Worm (Caenorhabditis elegans) whole organism, young adult: ENCODE measurements around the gene snu-23.

Experiments
- B0019.2 ChIP-seq: fragments of 200-800 bp; sonication (Bioruptor generic); conservative IDR thresholded peaks from 2 replicates; pipeline ENCODE4 v1.3.6; 2022; ENCODE audit warnings: missing genetic modification reagents, missing genetic modification characterization, missing compliant biosample characterization
- F49E8.2 ChIP-seq: sonication (generic microtip); optimal IDR thresholded peaks from 3 replicates; lab custom pipeline; 2017; ENCODE audit warnings: missing genetic modification characterization, mild to moderate bottlenecking, missing compliant biosample characterization, antibody characterized with exemption, moderate library complexity; ENCODE audit not compliant: insufficient read depth
- F57C9.4 ChIP-seq: sonication (generic microtip); optimal IDR thresholded peaks from 2 replicates; lab custom pipeline; 2017; ENCODE audit warnings: mild to moderate bottlenecking, missing genetic modification characterization, missing compliant biosample characterization
- K12H6.12 ChIP-seq: fragments of 200-800 bp; sonication (Bioruptor generic); optimal IDR thresholded peaks from 2 replicates; lab custom pipeline; 2018; ENCODE audit warnings: mild to moderate bottlenecking, missing genetic modification characterization, missing compliant biosample characterization
- ama-1 ChIP-seq, 3 experiments: fragments of 150-350 bp in 1 of 3; sonication (generic microtip) in 2 of 3; optimal IDR thresholded peaks; 2 replicates each; lab custom pipeline; 2014 to 2018; ENCODE audit warnings: missing biosample characterization in 2 of 3, missing genetic modification characterization in 2 of 3, missing genetic modification reagents in 2 of 3
- athp-1 ChIP-seq: sonication (generic microtip); optimal IDR thresholded peaks from 2 replicates; lab custom pipeline; 2017; ENCODE audit warnings: mild to moderate bottlenecking, missing genetic modification characterization, missing compliant biosample characterization
- sea-2 ChIP-seq: fragments of 200-800 bp; sonication (Bioruptor generic); IDR thresholded peaks from 2 replicates; pipeline ENCODE4 v1.3.6; 2022; ENCODE audit warnings: missing genetic modification characterization, missing compliant biosample characterization
- snpc-3.4 ChIP-seq: sonication (generic microtip); optimal IDR thresholded peaks from 2 replicates; lab custom pipeline; 2017; ENCODE audit warnings: missing genetic modification characterization, mild to moderate bottlenecking, missing compliant biosample characterization, antibody characterized with exemption, moderate library complexity, missing genotype, missing genetic modification reagents
- unc-130 ChIP-seq: sonication (generic microtip); optimal IDR thresholded peaks from 2 replicates; lab custom pipeline; 2016; ENCODE audit warnings: missing genetic modification reagents, missing genetic modification characterization, missing compliant biosample characterization
- unc-62 ChIP-seq: fragments of 150-350 bp; optimal IDR thresholded peaks from 2 replicates; lab custom pipeline; 2014; ENCODE audit warnings: missing biosample characterization, missing genetic modification reagents, missing genetic modification characterization
- ztf-25 ChIP-seq: fragments of 200-800 bp; sonication (Bioruptor generic); IDR thresholded peaks from 2 replicates; pipeline ENCODE4 v1.3.6; 2022; ENCODE audit warnings: missing genetic modification reagents, missing genetic modification characterization, missing compliant biosample characterization

DNA sequence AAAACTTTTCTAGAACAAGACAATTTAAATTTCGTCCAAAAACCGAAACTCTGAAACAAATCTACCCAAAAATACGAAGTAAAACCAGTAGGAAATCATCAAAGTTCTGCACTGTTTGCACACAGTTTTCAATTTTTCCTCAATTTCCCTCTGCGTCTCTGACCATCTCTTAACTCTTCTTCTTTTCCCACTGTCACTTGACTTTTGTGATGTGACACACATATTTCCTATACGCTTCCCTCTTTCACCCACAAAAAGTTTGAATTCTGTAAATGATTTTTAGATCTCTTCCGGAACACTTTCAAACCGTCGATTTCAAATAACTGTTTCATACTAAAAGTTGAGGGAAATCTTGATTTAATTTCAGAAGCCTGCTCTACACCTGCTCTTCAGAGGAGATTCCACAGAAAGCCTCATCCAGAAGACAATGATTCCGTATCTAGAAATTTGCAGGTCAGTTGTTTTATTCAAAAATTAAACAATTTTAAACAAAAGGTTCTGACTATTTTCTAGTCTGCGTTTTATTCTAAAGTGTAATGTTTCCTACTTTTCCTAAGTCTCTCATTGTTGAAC is 50.5 kb downstream of the snu-23 start, which contains the start of gene ncl-1:
- no peak for TF ChIP-seq B0019.2 (GFP tag; lab: Robert Waterston, UW)
- TF ChIP-seq unc-62 (GFP tag; lab: Kevin White, UChicago), result no peak
- TF ChIP-seq athp-1, result no peak
- TF ChIP-seq F49E8.2 (tag; lab: Kevin White, UChicago), result no peak
- TF ChIP-seq unc-130 (GFP tag; lab: Kevin White, UChicago), result no peak
- no peak for TF ChIP-seq K12H6.12 (tag; lab: Kevin White, UChicago)
- no peak for TF ChIP-seq F57C9.4 (tag; lab: Kevin White, UChicago)
- no peak for TF ChIP-seq ztf-25 (GFP tag; lab: Robert Waterston, UW)
- TF ChIP-seq ama-1 (optimal IDR thresholded peaks at IDR 0.05; lab: Kevin White, UChicago), result peak; percentile 0
- TF ChIP-seq ama-1 (GFP tag; optimal IDR thresholded peaks at IDR 0.05; lab: Kevin White, UChicago), result no peak
- TF ChIP-seq snpc-3.4 (tag; lab: Kevin White, UChicago), result no peak
- TF ChIP-seq sea-2 (GFP tag; lab: Robert Waterston, UW), result no peak
